Worm (Caenorhabditis elegans) whole organism, midembryonic: Measurements from ENCODE around the gene R13D11.1.

Experiments used
- T22C8.4 ChIP-seq: fragments of 200-800 bp; sonication (Bioruptor generic); IDR thresholded peaks from 2 replicates; pipeline ENCODE4 v1.3.6; 2022; ENCODE audit warnings: missing genetic modification characterization, missing compliant biosample characterization
- cog-1 ChIP-seq: sonication (generic microtip); optimal IDR thresholded peaks from 2 replicates; lab custom pipeline; 2016; ENCODE audit warnings: missing genetic modification characterization, missing compliant biosample characterization
- flt-1 ChIP-seq: fragments of 200-800 bp; sonication (Bioruptor generic); IDR thresholded peaks from 2 replicates; pipeline ENCODE4 v1.3.6; 2022; ENCODE audit warnings: missing genetic modification characterization, missing compliant biosample characterization
- klf-2 ChIP-seq: fragments of 200-800 bp; sonication (Bioruptor generic); conservative IDR thresholded peaks from 2 replicates; pipeline ENCODE4 v1.3.6; 2022; ENCODE audit warnings: missing genetic modification reagents, missing genetic modification characterization, missing compliant biosample characterization
- med-1 ChIP-seq: sonication (generic microtip); optimal IDR thresholded peaks from 2 replicates; lab custom pipeline; 2017; ENCODE audit warnings: missing genetic modification characterization, mild to moderate bottlenecking, missing compliant biosample characterization, antibody characterized with exemption, missing genetic modification reagents; ENCODE audit not compliant: insufficient read depth
- ref-1 ChIP-seq: fragments of 200-800 bp; sonication (Bioruptor generic); conservative IDR thresholded peaks from 2 replicates; pipeline ENCODE4 v1.3.6; 2022; ENCODE audit warnings: missing genetic modification reagents, missing genetic modification characterization, missing compliant biosample characterization
- tab-1 ChIP-seq: fragments of 200-800 bp; sonication (Bioruptor generic); IDR thresholded peaks from 2 replicates; pipeline ENCODE4 v1.3.6; 2022; ENCODE audit warnings: missing genetic modification characterization, missing compliant biosample characterization
- ztf-23 ChIP-seq: fragments of 200-800 bp; sonication (Bioruptor generic); IDR thresholded peaks from 2 replicates; pipeline ENCODE4 v1.3.6; 2022; ENCODE audit warnings: missing genetic modification reagents, missing genetic modification characterization, missing compliant biosample characterization
- ztf-29 ChIP-seq: fragments of 200-800 bp; sonication (Bioruptor generic); IDR thresholded peaks from 2 replicates; pipeline ENCODE4 v1.3.6; 2022; ENCODE audit warnings: missing genetic modification reagents, missing genetic modification characterization, missing compliant biosample characterization

The R13D11.1 gene

DNA sequence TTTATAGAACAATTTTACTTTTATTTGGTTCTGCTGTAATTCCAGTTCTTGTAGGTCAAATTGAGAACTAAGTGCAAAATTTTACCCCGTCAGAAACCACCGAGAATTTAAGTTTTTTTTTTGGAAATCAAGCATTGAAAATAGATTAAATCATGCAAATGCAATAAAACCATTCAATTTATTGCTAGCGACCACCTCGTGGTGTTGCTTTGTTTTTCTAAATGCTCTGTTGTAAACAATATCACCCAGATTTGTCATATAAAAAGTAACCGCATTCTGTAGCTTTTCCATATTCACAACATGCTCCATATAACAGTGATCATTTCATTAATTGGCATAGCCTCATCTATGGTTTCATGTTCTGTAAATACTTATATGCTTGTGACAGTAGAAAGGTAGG is 32.2 kb downstream of the R13D11.1 start, which contains the start of gene srbc-12:
Gene srbc-12, plus strand, starts transcription at position 301 of the 400 bp plus-strand sequence.
- TF ChIP-seq klf-2 (GFP tag; lab: Robert Waterston, UW) (no peak), T22C8.4 (GFP tag; lab: Robert Waterston, UW) (no peak), flt-1 (GFP tag; lab: Robert Waterston, UW) (no peak), ztf-23 (GFP tag; lab: Robert Waterston, UW) (no peak), med-1 (GFP tag; lab: Kevin White, UChicago) (no peak), cog-1 (tag; lab: Kevin White, UChicago) (no peak), ztf-29 (GFP tag; lab: Robert Waterston, UW) (no peak), tab-1 (no peak), ref-1 (GFP tag; lab: Robert Waterston, UW) (no peak)

- no peak for TF ChIP-seq ztf-23 (GFP tag; lab: Robert Waterston, UW)
- no peak for TF ChIP-seq tab-1
- TF ChIP-seq med-1 (GFP tag; lab: Kevin White, UChicago) = no peak
- no peak for TF ChIP-seq T22C8.4 (GFP tag; lab: Robert Waterston, UW)
- no peak for TF ChIP-seq ztf-29 (GFP tag; lab: Robert Waterston, UW)
Observed at ce11 chrV:852184-852583, 34.9 kb downstream of the R13D11.1 start, which contains the start of gene K09C6.3. Gene K09C6.3 (plus strand): TSS chrV:852484.

DNA sequence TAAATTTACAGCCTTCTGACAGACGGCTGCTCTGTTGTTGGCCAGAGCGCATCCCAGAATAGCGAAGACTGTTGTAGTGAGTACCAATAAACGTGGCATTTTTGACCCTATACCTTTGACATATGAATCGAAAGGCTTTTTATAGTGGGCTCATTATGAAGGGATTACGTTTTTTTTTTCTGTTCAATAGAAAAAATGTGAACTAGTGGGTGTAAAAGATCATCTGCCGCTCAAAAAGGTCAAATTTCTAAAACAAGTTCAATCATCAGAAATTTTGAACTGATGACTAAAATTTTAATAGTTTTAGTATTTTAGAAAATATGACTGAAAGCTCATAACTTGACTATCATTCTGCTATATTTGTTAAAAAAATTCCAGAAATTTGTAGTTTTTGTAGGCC is 37.7 kb downstream of the R13D11.1 start, which contains the start of gene K09C6.9:
Gene K09C6.9, minus strand, starts transcription at position 101 of the 400 bp plus-strand sequence.
- TF ChIP-seq flt-1 (GFP tag; lab: Robert Waterston, UW) (no peak), T22C8.4 (GFP tag; lab: Robert Waterston, UW) (no peak), tab-1 (no peak), ztf-23 (GFP tag; lab: Robert Waterston, UW) (no peak), med-1 (GFP tag; lab: Kevin White, UChicago) (no peak), cog-1 (tag; lab: Kevin White, UChicago) (no peak), ref-1 (GFP tag; lab: Robert Waterston, UW) (no peak), klf-2 (GFP tag; lab: Robert Waterston, UW) (no peak), ztf-29 (GFP tag; lab: Robert Waterston, UW) (no peak)

DNA sequence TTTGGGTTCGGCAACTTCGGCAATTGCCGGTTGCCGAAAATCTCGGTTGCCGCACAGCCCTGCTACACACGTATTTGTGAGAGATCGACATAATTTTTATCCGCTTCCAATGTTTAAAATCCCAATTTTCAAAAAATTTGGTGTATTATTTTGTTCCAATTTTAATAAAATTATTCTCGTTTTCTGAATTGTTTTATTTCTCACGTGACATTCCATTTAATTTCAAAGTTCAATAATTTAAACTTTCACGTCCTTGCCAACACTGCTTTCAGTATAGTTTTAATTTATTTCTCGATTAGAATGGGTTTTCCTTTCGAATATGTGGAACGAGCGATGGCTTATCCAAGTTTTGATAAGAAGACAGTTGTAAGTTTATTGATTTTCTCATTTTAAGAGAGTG is 39.3 kb downstream of the R13D11.1 start, which contains the start of gene K09C6.2:
Gene K09C6.2, plus strand, starts transcription at position 301 of the 400 bp plus-strand sequence.
- TF ChIP-seq klf-2 (GFP tag; lab: Robert Waterston, UW) (no peak), T22C8.4 (GFP tag; lab: Robert Waterston, UW) (no peak), ztf-23 (GFP tag; lab: Robert Waterston, UW) (no peak), ref-1 (GFP tag; lab: Robert Waterston, UW) (no peak), cog-1 (tag; lab: Kevin White, UChicago) (no peak), tab-1 (no peak), med-1 (GFP tag; lab: Kevin White, UChicago) (no peak), flt-1 (GFP tag; lab: Robert Waterston, UW) (no peak), ztf-29 (GFP tag; lab: Robert Waterston, UW) (no peak)

ce11 chrV:858841-859456 is 41.7 kb downstream of the R13D11.1 start:
- TF ChIP-seq cog-1 (tag; lab: Kevin White, UChicago) (no peak), ztf-23 (GFP tag; lab: Robert Waterston, UW) (no peak), ref-1 (GFP tag; lab: Robert Waterston, UW) (no peak; the same call in 1 of the 2 replicates), ztf-29 (GFP tag; lab: Robert Waterston, UW) (0 out of 2 replicates have a peak, but pooled peaks have one; percentile 17), klf-2 (GFP tag; lab: Robert Waterston, UW) (no peak), T22C8.4 (GFP tag; lab: Robert Waterston, UW) (no peak), flt-1 (GFP tag; lab: Robert Waterston, UW) (0 out of 2 replicates have a peak, but pooled peaks have one; percentile 49)

DNA sequence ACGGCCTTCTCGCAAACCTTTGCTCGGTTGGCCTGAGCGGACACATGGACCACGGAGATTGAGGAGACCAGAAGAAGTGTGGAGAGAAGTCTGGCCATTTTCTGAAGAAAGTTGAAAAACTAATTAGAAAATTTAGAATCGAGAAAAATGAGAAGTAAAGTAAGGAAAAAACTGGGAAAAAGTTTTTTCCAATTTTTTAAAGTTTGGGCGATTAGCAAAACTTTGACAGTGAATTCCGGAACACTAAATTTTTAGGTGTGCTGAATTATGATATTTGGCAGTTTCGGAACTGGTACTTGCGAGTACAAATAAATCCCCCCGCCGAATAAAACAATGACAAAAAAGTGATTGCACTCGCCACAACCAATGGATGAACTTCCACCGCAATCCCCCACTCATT is 49.4 kb downstream of the R13D11.1 start, which contains the start of gene T02B11.3:
Gene T02B11.3, minus strand, starts transcription at position 101 of the 400 bp plus-strand sequence.
- TF ChIP-seq ztf-23 (GFP tag; lab: Robert Waterston, UW) = no peak
- no peak for TF ChIP-seq klf-2 (GFP tag; lab: Robert Waterston, UW)
- no peak for TF ChIP-seq T22C8.4 (GFP tag; lab: Robert Waterston, UW)
